Worm (Caenorhabditis elegans) whole organism, L4 larva: Measurements from ENCODE around the gene T19D12.5.

ENCODE experiments used
- ama-1 ChIP-seq: fragments of 150-350 bp; optimal IDR thresholded peaks from 2 replicates; lab custom pipeline; 2014; ENCODE audit warnings: inconsistent platforms, mixed read lengths
- ceh-82 ChIP-seq: sonication (generic microtip); optimal IDR thresholded peaks from 2 replicates; lab custom pipeline; 2017; ENCODE audit warnings: missing biosample characterization, missing genetic modification characterization
- ces-1 ChIP-seq: fragments of 150-350 bp; sonication (generic microtip); optimal IDR thresholded peaks from 4 replicates; lab custom pipeline; 2014; ENCODE audit warnings: missing biosample characterization, missing genetic modification reagents, missing genetic modification characterization
- dmd-9 ChIP-seq: fragments of 200-800 bp; sonication (Bioruptor generic); IDR thresholded peaks from 2 replicates; pipeline ENCODE4 v1.3.6; 2022; ENCODE audit warnings: missing genetic modification reagents, missing genetic modification characterization, missing compliant biosample characterization
- fos-1 ChIP-seq: fragments of 150-350 bp; optimal IDR thresholded peaks from 2 replicates; lab custom pipeline; 2014; ENCODE audit warnings: missing biosample characterization, missing genetic modification characterization
- mdl-1 ChIP-seq, 2 experiments: fragments of 150-350 bp in 1 of 2; sonication (generic microtip) in 1 of 2; optimal IDR thresholded peaks; 2 replicates each; lab custom pipeline; 2014 to 2017; ENCODE audit warnings: missing biosample characterization in 2 of 2, missing genetic modification characterization in 2 of 2
- nhr-237 ChIP-seq: sonication (generic microtip); optimal IDR thresholded peaks from 2 replicates; lab custom pipeline; 2017; ENCODE audit warnings: missing biosample characterization, missing genetic modification characterization
- nhr-6 ChIP-seq: fragments of 150-350 bp; optimal IDR thresholded peaks from 2 replicates; lab custom pipeline; 2014; ENCODE audit warnings: missing biosample characterization, missing genetic modification characterization
- php-3 ChIP-seq: fragments of 200-800 bp; sonication (Bioruptor generic); IDR thresholded peaks from 2 replicates; pipeline ENCODE4 v1.3.6; 2022; ENCODE audit warnings: missing genetic modification reagents, missing genetic modification characterization, missing compliant biosample characterization
- skn-1 ChIP-seq: fragments of 150-350 bp; optimal IDR thresholded peaks from 2 replicates; lab custom pipeline; 2014; ENCODE audit warnings: missing biosample characterization, missing genetic modification characterization

DNA sequence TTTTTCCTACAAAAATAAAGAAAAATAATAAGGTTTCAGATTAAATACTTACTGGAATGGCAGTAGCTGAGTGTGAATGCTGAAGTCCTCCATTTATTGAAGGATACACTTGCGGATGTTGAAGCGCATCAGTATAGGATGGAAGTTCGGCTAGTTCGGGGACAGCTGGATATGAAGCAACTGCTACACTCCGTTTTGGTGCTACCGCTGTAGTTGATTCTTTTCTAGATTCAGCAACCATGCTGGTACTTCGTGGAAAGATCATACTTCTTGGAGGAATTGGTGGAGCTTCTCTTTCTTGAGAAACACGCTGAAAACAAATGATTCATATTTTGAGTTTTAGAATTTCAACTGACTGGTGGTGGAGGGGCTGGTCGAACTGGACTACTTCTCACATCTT lies 27.4 kb downstream of the T19D12.5 start:
- TF ChIP-seq nhr-6 (tag; lab: Kevin White, UChicago): no peak
- no peak for TF ChIP-seq fos-1
- TF ChIP-seq mdl-1 (tag; optimal IDR thresholded peaks at IDR 0.05; lab: Kevin White, UChicago): no peak
- no peak for TF ChIP-seq skn-1 (tag; lab: Kevin White, UChicago)
- no peak for TF ChIP-seq ceh-82 (tag; lab: Kevin White, UChicago)
- no peak for TF ChIP-seq dmd-9 (GFP tag; lab: Robert Waterston, UW)
- no peak for TF ChIP-seq ama-1 (lab: Kevin White, UChicago)
- no peak for TF ChIP-seq ces-1 (GFP tag; lab: Kevin White, UChicago)
- no peak for TF ChIP-seq nhr-237 (tag; lab: Kevin White, UChicago)
- no peak for TF ChIP-seq php-3
